Worm (Caenorhabditis elegans) whole organism, L2 larva: Measurements from ENCODE around the gene hot-1.

Source experiments
- F13H6.1 ChIP-seq: sonication (generic microtip); optimal IDR thresholded peaks from 2 replicates; lab custom pipeline; 2016; ENCODE audit warnings: missing genetic modification characterization, missing compliant biosample characterization
- ZK546.5 ChIP-seq: sonication (generic microtip); optimal IDR thresholded peaks from 2 replicates; lab custom pipeline; 2017; ENCODE audit warnings: missing biosample characterization, missing genetic modification characterization
- alr-1 ChIP-seq: fragments of 150-350 bp; optimal IDR thresholded peaks from 2 replicates; lab custom pipeline; 2014; ENCODE audit warnings: missing biosample characterization, missing genetic modification characterization
- ceh-82 ChIP-seq: fragments of 150-350 bp; optimal IDR thresholded peaks from 2 replicates; lab custom pipeline; 2014; ENCODE audit warnings: missing biosample characterization, missing genetic modification characterization
- egl-27 ChIP-seq: sonication (generic microtip); optimal IDR thresholded peaks from 3 replicates; lab custom pipeline; 2017; ENCODE audit warnings: missing biosample characterization, missing genetic modification reagents, missing genetic modification characterization
- elt-1 ChIP-seq: fragments of 150-350 bp; optimal IDR thresholded peaks from 2 replicates; lab custom pipeline; 2014; ENCODE audit warnings: missing biosample characterization, missing genetic modification characterization
- gmeb-1 ChIP-seq: fragments of 150-350 bp; optimal IDR thresholded peaks from 2 replicates; lab custom pipeline; 2014; ENCODE audit warnings: missing biosample characterization, missing genetic modification characterization
- lin-11 ChIP-seq: fragments of 150-350 bp; sonication (generic microtip); optimal IDR thresholded peaks from 2 replicates; lab custom pipeline; 2014; ENCODE audit warnings: missing biosample characterization, missing genetic modification characterization, inconsistent platforms, mixed read lengths
- mab-5 ChIP-seq: fragments of 150-350 bp; optimal IDR thresholded peaks from 2 replicates; lab custom pipeline; 2014; ENCODE audit warnings: missing biosample characterization, missing genetic modification characterization
- nhr-11 ChIP-seq: fragments of 150-350 bp; optimal IDR thresholded peaks from 2 replicates; lab custom pipeline; 2014; ENCODE audit warnings: missing biosample characterization, missing genetic modification characterization
- nhr-21 ChIP-seq: fragments of 150-350 bp; optimal IDR thresholded peaks from 2 replicates; lab custom pipeline; 2014; ENCODE audit warnings: missing biosample characterization, missing genetic modification characterization
- nhr-23 ChIP-seq: fragments of 150-350 bp; optimal IDR thresholded peaks from 2 replicates; lab custom pipeline; 2014; ENCODE audit warnings: missing biosample characterization, missing genetic modification reagents, missing genetic modification characterization
- nhr-6 ChIP-seq: fragments of 150-350 bp; optimal IDR thresholded peaks from 2 replicates; lab custom pipeline; 2014; ENCODE audit warnings: missing biosample characterization, missing genetic modification characterization
- peb-1 ChIP-seq: fragments of 150-350 bp; optimal IDR thresholded peaks from 2 replicates; lab custom pipeline; 2014; ENCODE audit warnings: missing biosample characterization, missing genetic modification characterization
- skn-1 ChIP-seq: sonication (generic microtip); optimal IDR thresholded peaks from 2 replicates; lab custom pipeline; 2017; ENCODE audit warnings: missing biosample characterization, missing genetic modification characterization
- sma-9 ChIP-seq, 2 experiments: fragments of 150-350 bp in 1 of 2; sonication (generic microtip) in 1 of 2; optimal IDR thresholded peaks; 2 replicates each; lab custom pipeline; 2014 to 2016; ENCODE audit warnings: missing genetic modification characterization in 2 of 2, mild to moderate bottlenecking in 1 of 2, missing biosample characterization in 1 of 2, missing compliant biosample characterization in 1 of 2, missing genetic modification reagents in 1 of 2, moderate library complexity in 1 of 2
- unc-62 ChIP-seq: fragments of 150-350 bp; optimal IDR thresholded peaks from 2 replicates; lab custom pipeline; 2014; ENCODE audit warnings: missing biosample characterization, missing genetic modification reagents, missing genetic modification characterization
- zag-1 ChIP-seq: fragments of 150-350 bp; optimal IDR thresholded peaks from 2 replicates; lab custom pipeline; 2014; ENCODE audit warnings: missing biosample characterization, missing genetic modification characterization
- ztf-4 ChIP-seq: fragments of 150-350 bp; optimal IDR thresholded peaks from 2 replicates; lab custom pipeline; 2014; ENCODE audit warnings: missing biosample characterization, missing genetic modification characterization

hot-1 gene

ce11 chrV:14665728-14666127 lies 44.8 kb downstream of the hot-1 start, which contains the start of gene C47E8.1:
TSS of gene C47E8.1 (plus strand) at chrV:14666028.
- TF ChIP-seq F13H6.1 (tag; lab: Kevin White, UChicago), result no peak
- TF ChIP-seq nhr-6, result no peak
- TF ChIP-seq sma-9 (GFP tag; optimal IDR thresholded peaks at IDR 0.05; lab: Kevin White, UChicago), result no peak
- TF ChIP-seq sma-9 (tag; optimal IDR thresholded peaks at IDR 0.05; lab: Kevin White, UChicago), result no peak
- TF ChIP-seq mab-5 (tag; lab: Kevin White, UChicago), result no peak
- no peak for TF ChIP-seq nhr-23 (tag; lab: Kevin White, UChicago)
- no peak for TF ChIP-seq ztf-4 (tag; lab: Kevin White, UChicago)
- TF ChIP-seq egl-27 (tag; lab: Kevin White, UChicago), result no peak
- TF ChIP-seq gmeb-1 (tag; lab: Kevin White, UChicago), result no peak
- no peak for TF ChIP-seq unc-62
- no peak for TF ChIP-seq elt-1
- TF ChIP-seq ZK546.5 (tag; lab: Kevin White, UChicago), result no peak
- no peak for TF ChIP-seq peb-1 (tag; lab: Kevin White, UChicago)
- no peak for TF ChIP-seq alr-1 (tag; lab: Kevin White, UChicago)
- no peak for TF ChIP-seq zag-1 (tag; lab: Kevin White, UChicago)

ce11 chrV:14678298-14678697 lies 57.4 kb downstream of the hot-1 start:
- TF ChIP-seq egl-27 (tag; lab: Kevin White, UChicago) (no peak), lin-11 (no peak), nhr-11 (tag; lab: Kevin White, UChicago) (no peak), nhr-21 (no peak), ceh-82 (no peak), skn-1 (tag; lab: Kevin White, UChicago) (no peak), mab-5 (tag; lab: Kevin White, UChicago) (no peak)
